Fruit fly (Drosophila melanogaster): Measurements from ENCODE around the gene CG4297.
"Not testable (repeated sequence)": the region's sequence is repeated elsewhere in the genome, so short reads cannot be mapped to it uniquely, and the experiment has no call there.

- TF ChIP-seq psq, h, insv, Sin3A, ttk (optimal IDR thresholded peaks at IDR 0.05): not testable (repeated sequence)
Measured at dm6 chr2L:455274-455673, 16.7 kb downstream of the CG4297 start, which contains the start of gene CG4133.
